Worm (Caenorhabditis elegans) whole organism, late embryonic: Measurements from ENCODE around the gene E01B7.2.
"Not testable (repeated sequence)": the region's sequence is repeated elsewhere in the genome, so short reads cannot be mapped to it uniquely, and the experiment has no call there.

Experiments used
- Y22D7AL.16 ChIP-seq: sonication (generic microtip); optimal IDR thresholded peaks from 2 replicates; lab custom pipeline; 2016; ENCODE audit warnings: missing genetic modification characterization, missing compliant biosample characterization
- ama-1 ChIP-seq: fragments of 150-350 bp; optimal IDR thresholded peaks from 2 replicates; lab custom pipeline; 2014
- ceh-31 ChIP-seq: sonication (generic microtip); optimal IDR thresholded peaks from 2 replicates; lab custom pipeline; 2016; ENCODE audit warnings: missing genetic modification characterization, missing compliant biosample characterization
- dmd-4 ChIP-seq: sonication (generic microtip); optimal IDR thresholded peaks from 2 replicates; lab custom pipeline; 2016; ENCODE audit warnings: borderline replicate concordance, missing genetic modification characterization, missing compliant biosample characterization
- elt-2 ChIP-seq: sonication (generic microtip); optimal IDR thresholded peaks from 2 replicates; lab custom pipeline; 2016; ENCODE audit warnings: missing genetic modification reagents, missing genetic modification characterization, missing compliant biosample characterization
- fkh-10 ChIP-seq: fragments of 150-350 bp; optimal IDR thresholded peaks from 2 replicates; lab custom pipeline; 2014; ENCODE audit warnings: missing biosample characterization, missing genetic modification reagents, missing genetic modification characterization
- npax-4 ChIP-seq: sonication (generic microtip); optimal IDR thresholded peaks from 2 replicates; lab custom pipeline; 2016; ENCODE audit warnings: missing genetic modification characterization, missing compliant biosample characterization
- pqm-1 ChIP-seq: sonication (generic microtip); optimal IDR thresholded peaks from 2 replicates; lab custom pipeline; 2016; ENCODE audit warnings: missing genetic modification characterization, missing compliant biosample characterization
- pros-1 ChIP-seq: fragments of 150-350 bp; optimal IDR thresholded peaks from 2 replicates; lab custom pipeline; 2014; ENCODE audit warnings: missing biosample characterization, missing genetic modification reagents, missing genetic modification characterization
- unc-86 ChIP-seq: sonication (generic microtip); optimal IDR thresholded peaks from 2 replicates; lab custom pipeline; 2016; ENCODE audit warnings: missing genetic modification characterization, missing compliant biosample characterization
- zip-5 ChIP-seq: sonication (generic microtip); optimal IDR thresholded peaks from 2 replicates; lab custom pipeline; 2016; ENCODE audit warnings: missing genetic modification characterization, missing compliant biosample characterization

- not testable (repeated sequence) for TF ChIP-seq dmd-4 (tag; lab: Kevin White, UChicago); unc-86 (tag; lab: Kevin White, UChicago); pros-1 (tag; lab: Kevin White, UChicago); ama-1; npax-4 (tag; lab: Kevin White, UChicago); pqm-1 (tag; lab: Kevin White, UChicago); ceh-31 (tag; lab: Kevin White, UChicago); Y22D7AL.16 (tag; lab: Kevin White, UChicago); elt-2 (tag; lab: Kevin White, UChicago); fkh-10 (GFP tag; lab: Kevin White, UChicago); zip-5 (tag; lab: Kevin White, UChicago)
Measured at ce11 chrV:17894485-17894884, 27.1 kb upstream of the E01B7.2 start, which contains the start of gene C06H5.12.
